Worm (Caenorhabditis elegans): Measurements from ENCODE around the gene M110.9.

DNA sequence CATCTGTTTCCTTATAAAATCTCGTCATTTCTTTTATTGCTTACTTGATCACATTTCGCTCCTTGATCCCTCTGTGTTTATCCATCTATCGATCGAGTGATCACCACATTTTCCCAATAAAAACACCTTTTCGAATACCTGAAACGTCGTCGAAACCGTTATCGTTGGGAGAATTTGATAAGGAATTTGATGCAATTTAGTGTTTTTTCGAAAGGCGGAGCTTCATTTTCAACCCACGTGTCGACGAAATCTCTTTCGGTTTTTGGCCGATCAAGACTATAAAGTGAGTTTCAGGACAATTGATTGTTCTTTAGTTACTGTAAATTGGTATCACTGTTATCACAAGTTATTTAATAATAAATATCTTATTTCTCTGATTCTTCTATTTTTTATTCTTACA lies 33.5 kb downstream of the M110.9 start, which contains the start of gene srdh-1:
- TF ChIP-seq ceh-16 (tag; optimal IDR thresholded peaks at IDR 0.05) = no peak
- no peak for TF ChIP-seq ZK546.5 (tag; optimal IDR thresholded peaks at IDR 0.05)
- no peak for TF ChIP-seq fos-1 (tag; optimal IDR thresholded peaks at IDR 0.05)
- TF ChIP-seq unc-39 (tag; optimal IDR thresholded peaks at IDR 0.05) = no peak
- TF ChIP-seq nhr-12 (tag; optimal IDR thresholded peaks at IDR 0.05) = no peak
- TF ChIP-seq elt-3 (tag; optimal IDR thresholded peaks at IDR 0.05) = no peak
- TF ChIP-seq ama-1 (optimal IDR thresholded peaks at IDR 0.05) = no peak
- no peak for TF ChIP-seq pha-4 (tag; optimal IDR thresholded peaks at IDR 0.05)
- TF ChIP-seq jun-1 (tag; optimal IDR thresholded peaks at IDR 0.05) = no peak

All from whole organism, L3 larva.